Worm (Caenorhabditis elegans): Measurements from ENCODE around the gene lelo-1.

Gene lelo-1

DNA sequence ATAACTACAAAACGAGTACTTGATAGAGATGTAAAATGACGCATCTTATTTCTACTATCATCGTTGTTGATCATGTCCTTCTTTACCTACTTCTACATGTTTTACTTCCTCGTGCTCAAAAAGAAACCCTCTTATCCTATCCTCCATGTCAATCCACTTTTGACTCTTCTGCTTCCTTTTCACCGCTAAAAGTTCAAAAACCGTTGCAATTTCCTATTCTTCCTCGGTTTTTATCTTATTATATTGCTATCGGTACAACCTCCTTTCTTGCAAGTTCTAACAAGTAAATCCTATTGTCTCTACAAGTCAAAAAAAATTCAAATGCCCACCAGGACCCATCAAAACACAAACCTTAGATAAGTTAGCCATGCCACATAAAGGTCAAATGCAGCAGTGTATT lies 38.9 kb upstream of the lelo-1 start:
- TF ChIP-seq mls-2 (tag; optimal IDR thresholded peaks at IDR 0.05) (no peak), snpc-4 (tag; optimal IDR thresholded peaks at IDR 0.05) (no peak), ham-2 (GFP tag; optimal IDR thresholded peaks at IDR 0.05) (no peak), unc-39 (tag; optimal IDR thresholded peaks at IDR 0.05) (no peak), M03D4.4 (tag; optimal IDR thresholded peaks at IDR 0.05) (no peak), drap-1 (GFP tag; optimal IDR thresholded peaks at IDR 0.05) (no peak), ztf-11 (tag; optimal IDR thresholded peaks at IDR 0.05) (no peak), cnd-1 (tag; optimal IDR thresholded peaks at IDR 0.05) (no peak), hlh-1 (tag; optimal IDR thresholded peaks at IDR 0.05) (no peak), nhr-12 (tag; optimal IDR thresholded peaks at IDR 0.05) (no peak), nhr-237 (tag; optimal IDR thresholded peaks at IDR 0.05) (no peak), zip-8 (tag; optimal IDR thresholded peaks at IDR 0.05) (no peak), unc-120 (tag; optimal IDR thresholded peaks at IDR 0.05; ENCODE audit: poor library complexity, severe bottlenecking) (no peak), elt-3 (tag; optimal IDR thresholded peaks at IDR 0.05) (no peak), nhr-28 (tag; optimal IDR thresholded peaks at IDR 0.05) (no peak)

ce11 chrII:6208116-6208515 lies 38.0 kb upstream of the lelo-1 start, which contains the start of gene daf-37:
Gene daf-37 (minus strand): TSS chrII:6208216.
- TF ChIP-seq ces-1 (GFP tag; optimal IDR thresholded peaks at IDR 0.05) (no peak), nhr-76 (tag; optimal IDR thresholded peaks at IDR 0.05) (no peak), nhr-237 (tag; optimal IDR thresholded peaks at IDR 0.05) (no peak), ceh-39 (tag; optimal IDR thresholded peaks at IDR 0.05) (no peak), snpc-4 (tag; optimal IDR thresholded peaks at IDR 0.05) (no peak), ztf-11 (tag; optimal IDR thresholded peaks at IDR 0.05) (no peak), ceh-83 (GFP tag; optimal IDR thresholded peaks at IDR 0.05) (no peak), blmp-1 (tag; optimal IDR thresholded peaks at IDR 0.05) (no peak), mab-5 (tag; optimal IDR thresholded peaks at IDR 0.05) (no peak), lin-32 (GFP tag; optimal IDR thresholded peaks at IDR 0.05) (no peak)

DNA sequence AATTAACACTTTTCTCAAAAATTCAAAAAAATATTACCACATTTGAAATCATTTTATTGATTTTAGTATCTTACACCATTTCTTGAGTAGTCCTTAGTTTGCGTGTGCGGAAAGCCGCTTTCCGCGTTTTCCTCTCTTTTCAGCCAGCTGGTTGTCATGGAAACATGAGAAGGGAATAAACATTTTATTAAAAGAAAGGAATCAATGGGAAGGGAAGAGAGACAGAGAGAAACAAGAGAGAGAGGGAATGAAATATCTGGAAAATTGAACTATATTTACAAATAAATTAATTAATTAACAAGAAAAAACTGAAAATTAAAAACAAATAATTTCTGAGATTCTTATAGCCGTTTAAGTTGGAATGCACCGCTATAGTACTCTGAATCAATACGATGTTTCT lies 26.8 kb upstream of the lelo-1 start, which contains the start of gene mks-2:
mks-2 (minus strand) TSS at position 101 of the 400 bp plus-strand sequence.
- TF ChIP-seq M03D4.4 (tag; optimal IDR thresholded peaks at IDR 0.05) (no peak), pha-4 (tag; optimal IDR thresholded peaks at IDR 0.05) (no peak)

- no peak for TF ChIP-seq elt-1 (tag; optimal IDR thresholded peaks at IDR 0.05; ENCODE audit: borderline replicate concordance, insufficient read depth)
- no peak for TF ChIP-seq mab-5 (tag; optimal IDR thresholded peaks at IDR 0.05)
- no peak for TF ChIP-seq ham-2 (GFP tag; optimal IDR thresholded peaks at IDR 0.05)
- no peak for TF ChIP-seq mep-1 (tag; optimal IDR thresholded peaks at IDR 0.05)
- no peak for TF ChIP-seq ces-1 (GFP tag; optimal IDR thresholded peaks at IDR 0.05)
- TF ChIP-seq nhr-2 (tag; optimal IDR thresholded peaks at IDR 0.05) = no peak
- no peak for TF ChIP-seq mls-2 (tag; optimal IDR thresholded peaks at IDR 0.05)
- TF ChIP-seq lsy-2 (tag; optimal IDR thresholded peaks at IDR 0.05) = no peak
- TF ChIP-seq lin-32 (GFP tag; optimal IDR thresholded peaks at IDR 0.05) = no peak
- no peak for TF ChIP-seq elt-3 (tag; optimal IDR thresholded peaks at IDR 0.05)
Measured at ce11 chrII:6221470-6221869, 24.7 kb upstream of the lelo-1 start.

DNA sequence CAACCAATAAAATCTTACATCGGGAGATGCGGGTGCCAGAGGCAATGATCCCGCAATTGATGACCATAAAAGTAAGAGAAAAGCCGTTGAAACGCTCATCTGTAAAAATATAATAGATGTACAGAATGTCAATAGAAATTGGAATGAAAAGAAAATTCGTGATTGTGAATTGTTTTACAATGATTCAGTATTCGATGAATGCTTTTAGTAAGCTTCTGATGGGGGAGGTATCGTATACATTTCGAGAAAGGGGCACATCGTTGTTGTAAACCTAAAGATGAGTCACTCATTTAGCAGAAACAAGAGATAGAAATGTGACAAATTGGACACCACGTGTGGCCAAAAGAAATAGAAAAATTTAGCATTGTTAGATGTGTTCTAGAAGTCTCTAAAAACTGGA lies 23.6 kb upstream of the lelo-1 start, which contains the start of gene C30B5.6:
C30B5.6 (minus strand) TSS at position 101 of the 400 bp plus-strand sequence.
- TF ChIP-seq sem-2 (GFP tag; optimal IDR thresholded peaks at IDR 0.05) (no peak), lsy-2 (tag; optimal IDR thresholded peaks at IDR 0.05) (no peak), ceh-39 (tag; optimal IDR thresholded peaks at IDR 0.05) (no peak), tbx-8 (GFP tag; optimal IDR thresholded peaks at IDR 0.05) (no peak), lin-32 (GFP tag; optimal IDR thresholded peaks at IDR 0.05) (no peak), hlh-1 (tag; optimal IDR thresholded peaks at IDR 0.05) (no peak), ham-2 (GFP tag; optimal IDR thresholded peaks at IDR 0.05) (no peak), nhr-76 (tag; optimal IDR thresholded peaks at IDR 0.05) (no peak), nhr-28 (tag; optimal IDR thresholded peaks at IDR 0.05) (no peak), M03D4.4 (tag; optimal IDR thresholded peaks at IDR 0.05) (no peak), pha-4 (tag; optimal IDR thresholded peaks at IDR 0.05) (no peak), bed-3 (GFP tag; optimal IDR thresholded peaks at IDR 0.05) (no peak), zip-8 (tag; optimal IDR thresholded peaks at IDR 0.05) (no peak), ztf-11 (tag; optimal IDR thresholded peaks at IDR 0.05) (no peak), mls-2 (tag; optimal IDR thresholded peaks at IDR 0.05) (no peak)

- TF ChIP-seq lin-32 (GFP tag; optimal IDR thresholded peaks at IDR 0.05) (no peak), cnd-1 (tag; optimal IDR thresholded peaks at IDR 0.05) (no peak), ztf-11 (tag; optimal IDR thresholded peaks at IDR 0.05) (no peak), sptf-1 (tag; optimal IDR thresholded peaks at IDR 0.05) (no peak), hlh-1 (tag; optimal IDR thresholded peaks at IDR 0.05) (no peak), mab-5 (tag; optimal IDR thresholded peaks at IDR 0.05) (no peak), unc-39 (tag; optimal IDR thresholded peaks at IDR 0.05) (no peak), unc-62 (GFP tag; optimal IDR thresholded peaks at IDR 0.05) (no peak), unc-120 (tag; optimal IDR thresholded peaks at IDR 0.05; ENCODE audit: poor library complexity, severe bottlenecking) (no peak), nhr-12 (tag; optimal IDR thresholded peaks at IDR 0.05) (no peak)
Measured at ce11 chrII:6223755-6224154, 22.4 kb upstream of the lelo-1 start.
